Worm (Caenorhabditis elegans): Measurements from ENCODE around the gene ttc-4.

DNA sequence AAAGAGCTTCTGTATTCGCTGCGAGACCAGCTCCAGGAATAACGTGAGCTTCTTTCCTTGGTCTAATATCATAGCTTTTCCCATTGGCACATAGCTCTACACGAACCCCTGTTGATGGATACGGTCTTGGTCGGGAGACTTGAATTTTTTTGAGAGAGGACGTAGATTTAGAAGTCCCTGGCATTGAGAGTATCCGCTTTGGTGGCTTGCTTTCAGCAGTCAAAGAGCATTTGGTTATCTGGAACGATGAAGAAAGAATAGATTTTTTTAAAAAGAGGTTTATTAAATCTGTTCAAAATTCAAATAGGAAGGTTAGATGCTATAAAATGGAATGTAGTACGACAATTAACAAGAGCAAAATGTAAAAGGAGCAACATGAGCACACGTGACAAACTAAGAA is 4.8 kb upstream of the ttc-4 start, which contains the start of gene C17G10.13:
- TF ChIP-seq ztf-29 (GFP tag; IDR thresholded peaks at IDR 0.05) (no peak), flt-1 (GFP tag; IDR thresholded peaks at IDR 0.05) (no peak)
